Worm (Caenorhabditis elegans): Measurements from ENCODE around the gene arrd-9.

- TF ChIP-seq him-1 (tag; optimal IDR thresholded peaks at IDR 0.05), result no peak
- no peak for TF ChIP-seq W03F9.2 (tag; optimal IDR thresholded peaks at IDR 0.05)
- TF ChIP-seq dao-5 (tag; optimal IDR thresholded peaks at IDR 0.05), result no peak
Measured at ce11 chrII:12444679-12445376, 35.9 kb downstream of the arrd-9 start, which contains the start of the genes W05H5.1 and pitr-6.

Data from whole organism, L4/young adult.